Fruit fly (Drosophila melanogaster) whole organism, embryonic: ENCODE results near the gene et.

Source experiments
- Asciz ChIP-seq: fragments of 200-800 bp; sonication (Bioruptor generic); optimal IDR thresholded peaks from 2 replicates; lab custom pipeline; 2017; ENCODE audit warnings: missing biosample characterization, mild to moderate bottlenecking, missing genetic modification characterization, missing genetic modification reagents
- BtbVII ChIP-seq: fragments of 200-800 bp; sonication (Bioruptor generic); optimal IDR thresholded peaks from 3 replicates; lab custom pipeline; 2017; ENCODE audit warnings: missing biosample characterization, mild to moderate bottlenecking, missing genetic modification characterization
- CG10267 ChIP-seq: fragments of 200-800 bp; sonication (Bioruptor generic); optimal IDR thresholded peaks from 2 replicates; lab custom pipeline; 2018; ENCODE audit warnings: missing biosample characterization, mild to moderate bottlenecking, missing genetic modification characterization, moderate library complexity
- CG1233 ChIP-seq: fragments of 200-800 bp; sonication (Bioruptor generic); optimal IDR thresholded peaks from 4 replicates; lab custom pipeline; 2018; ENCODE audit warnings: missing biosample characterization, mild to moderate bottlenecking, missing genetic modification characterization
- CG12744 ChIP-seq: fragments of 200-800 bp; sonication (Bioruptor generic); optimal IDR thresholded peaks from 2 replicates; lab custom pipeline; 2016; ENCODE audit warnings: missing biosample characterization, missing genetic modification characterization
- CG15269 ChIP-seq: fragments of 200-800 bp; sonication (Bioruptor generic); optimal IDR thresholded peaks from 2 replicates; lab custom pipeline; 2018; ENCODE audit warnings: missing biosample characterization, mild to moderate bottlenecking, missing genetic modification characterization, moderate library complexity
- CG15514 ChIP-seq: fragments of 200-800 bp; sonication (Bioruptor generic); optimal IDR thresholded peaks from 3 replicates; lab custom pipeline; 2017; ENCODE audit warnings: missing biosample characterization, missing genetic modification characterization, mild to moderate bottlenecking, moderate library complexity, missing genetic modification reagents
- CG17385 ChIP-seq: fragments of 200-800 bp; sonication (Bioruptor generic); optimal IDR thresholded peaks from 3 replicates; lab custom pipeline; 2018; ENCODE audit warnings: missing biosample characterization, mild to moderate bottlenecking, missing genetic modification characterization
- CG18011 ChIP-seq: fragments of 200-800 bp; sonication (Bioruptor generic); optimal IDR thresholded peaks from 2 replicates; lab custom pipeline; 2017; ENCODE audit warnings: missing biosample characterization, missing genetic modification characterization, mild to moderate bottlenecking, moderate library complexity, missing genotype
- CG2116 ChIP-seq: fragments of 200-800 bp; sonication (Bioruptor generic); optimal IDR thresholded peaks from 3 replicates; lab custom pipeline; 2018; ENCODE audit warnings: missing biosample characterization, mild to moderate bottlenecking, missing genetic modification characterization
- CG2875 ChIP-seq: fragments of 200-800 bp; sonication (Bioruptor generic); optimal IDR thresholded peaks from 2 replicates; lab custom pipeline; 2017; ENCODE audit warnings: missing biosample characterization, mild to moderate bottlenecking, missing genetic modification characterization, missing genetic modification reagents
- CG30020 ChIP-seq: fragments of 200-800 bp; optimal IDR thresholded peaks from 2 replicates; lab custom pipeline; 2019; ENCODE audit warnings: missing biosample characterization, mild to moderate bottlenecking, missing genetic modification characterization, moderate library complexity
- CG30403 ChIP-seq: fragments of 200-800 bp; sonication (Bioruptor generic); optimal IDR thresholded peaks from 3 replicates; lab custom pipeline; 2016; ENCODE audit warnings: missing biosample characterization, missing genetic modification characterization
- CG34224 ChIP-seq: fragments of 200-800 bp; sonication (Bioruptor generic); IDR thresholded peaks from 3 replicates; pipeline ENCODE4 v1.3.6; 2022; ENCODE audit warnings: missing biosample characterization, missing genetic modification characterization; ENCODE audit not compliant: partially characterized antibody
- CG4360 ChIP-seq: fragments of 200-800 bp; sonication (Bioruptor generic); IDR thresholded peaks from 2 replicates; pipeline ENCODE4 v1.3.6; 2022; ENCODE audit warnings: missing biosample characterization, missing genetic modification characterization
- CG4707 ChIP-seq: fragments of 200-800 bp; sonication (Bioruptor generic); optimal IDR thresholded peaks from 2 replicates; lab custom pipeline; 2018; ENCODE audit warnings: missing biosample characterization, mild to moderate bottlenecking, missing genetic modification characterization, moderate library complexity
- CG6813 ChIP-seq: fragments of 200-800 bp; sonication (Bioruptor generic); optimal IDR thresholded peaks from 2 replicates; lab custom pipeline; 2017; ENCODE audit warnings: missing biosample characterization, missing genetic modification characterization, mild to moderate bottlenecking, moderate library complexity, missing genetic modification reagents
- CG7963 ChIP-seq: fragments of 200-800 bp; sonication (Bioruptor generic); IDR thresholded peaks from 3 replicates; pipeline ENCODE4 v1.3.6; 2022; ENCODE audit warnings: missing biosample characterization, missing genetic modification characterization; ENCODE audit not compliant: partially characterized antibody
- CG9727 ChIP-seq: fragments of 200-800 bp; sonication (Bioruptor generic); optimal IDR thresholded peaks from 3 replicates; lab custom pipeline; 2017; ENCODE audit warnings: missing biosample characterization, mild to moderate bottlenecking, missing genetic modification characterization
- CG9876 ChIP-seq: fragments of 200-800 bp; sonication (Bioruptor generic); optimal IDR thresholded peaks from 2 replicates; lab custom pipeline; 2016; ENCODE audit warnings: missing biosample characterization, missing genetic modification characterization
- D ChIP-seq, 2 experiments: fragments of 200-800 bp in 1 of 2; fragments of >200 bp in 1 of 2; sonication (Bioruptor generic) in 1 of 2; optimal IDR thresholded peaks; 2 replicates in 1 of 2; 3 replicates in 1 of 2; lab custom pipeline; 2017; ENCODE audit warnings: mild to moderate bottlenecking in 1 of 2, missing biosample characterization in 1 of 2, missing genetic modification characterization in 1 of 2, missing genetic modification reagents in 1 of 2
- Hr3 ChIP-seq: fragments of 200-800 bp; sonication (Bioruptor generic); optimal IDR thresholded peaks from 3 replicates; lab custom pipeline; 2016; ENCODE audit warnings: missing biosample characterization, missing genetic modification characterization
- Max ChIP-seq: fragments of 200-800 bp; sonication (Bioruptor generic); optimal IDR thresholded peaks from 2 replicates; lab custom pipeline; 2016; ENCODE audit warnings: missing biosample characterization, mild to moderate bottlenecking, missing genetic modification characterization
- Opbp ChIP-seq: fragments of 200-800 bp; sonication (Bioruptor generic); IDR thresholded peaks from 3 replicates; pipeline ENCODE4 v1.3.6; 2022; ENCODE audit warnings: missing biosample characterization, missing genetic modification characterization; ENCODE audit not compliant: partially characterized antibody
- Ptx1 ChIP-seq: fragments of 200-800 bp; sonication (Bioruptor generic); IDR thresholded peaks from 2 replicates; pipeline ENCODE4 v1.3.6; 2022; ENCODE audit warnings: missing biosample characterization, missing genetic modification characterization
- Scr ChIP-seq: fragments of 200-800 bp; sonication (Bioruptor generic); IDR thresholded peaks from 2 replicates; pipeline ENCODE4 v1.3.6; 2022; ENCODE audit warnings: missing biosample characterization, missing genetic modification characterization; ENCODE audit not compliant: partially characterized antibody
- Tbp ChIP-seq: fragments of >200 bp; optimal IDR thresholded peaks from 2 replicates; lab custom pipeline; 2018; ENCODE audit warnings: missing biosample characterization, missing genetic modification characterization
- cwo ChIP-seq: fragments of 200-800 bp; sonication (Bioruptor generic); optimal IDR thresholded peaks from 3 replicates; lab custom pipeline; 2017; ENCODE audit warnings: missing biosample characterization, missing genetic modification characterization, mild to moderate bottlenecking, moderate library complexity, missing genetic modification reagents
- fd102C ChIP-seq: fragments of 200-800 bp; sonication (Bioruptor generic); optimal IDR thresholded peaks from 2 replicates; lab custom pipeline; 2018; ENCODE audit warnings: missing biosample characterization, mild to moderate bottlenecking, missing genetic modification characterization, moderate library complexity
- ftz-f1 ChIP-seq: fragments of 200-800 bp; sonication (Bioruptor generic); optimal IDR thresholded peaks from 2 replicates; lab custom pipeline; 2016; ENCODE audit warnings: missing biosample characterization, missing genetic modification characterization
- gfzf ChIP-seq: fragments of 200-800 bp; sonication (Bioruptor generic); optimal IDR thresholded peaks from 2 replicates; lab custom pipeline; 2016; ENCODE audit warnings: missing biosample characterization, mild to moderate bottlenecking, missing genetic modification characterization, moderate library complexity
- hb ChIP-seq: fragments of 200-800 bp; sonication (Bioruptor generic); IDR thresholded peaks from 3 replicates; pipeline ENCODE4 v1.3.6; 2022; ENCODE audit warnings: missing biosample characterization, missing genetic modification characterization; ENCODE audit not compliant: partially characterized antibody
- her ChIP-seq: fragments of 200-800 bp; sonication (Bioruptor generic); optimal IDR thresholded peaks from 2 replicates; lab custom pipeline; 2016; ENCODE audit warnings: missing biosample characterization, missing genetic modification characterization
- hkb ChIP-seq, 2 experiments: fragments of 200-800 bp in 1 of 2; fragments of >200 bp in 1 of 2; sonication (Bioruptor generic) in 1 of 2; IDR thresholded peaks in 1 of 2; optimal IDR thresholded peaks in 1 of 2; 2 replicates each; pipeline versions ENCODE4 v1.3.6 to Lab custom; 2017 to 2022; ENCODE audit warnings: missing biosample characterization in 1 of 2, missing genetic modification characterization in 1 of 2
- mam ChIP-seq: fragments of 200-800 bp; sonication (Bioruptor generic); optimal IDR thresholded peaks from 3 replicates; lab custom pipeline; 2016; ENCODE audit warnings: missing biosample characterization, missing genetic modification characterization
- pho ChIP-seq: fragments of 200-800 bp; sonication (Bioruptor generic); optimal IDR thresholded peaks from 2 replicates; lab custom pipeline; 2016; ENCODE audit warnings: missing biosample characterization, missing genetic modification characterization
- prd ChIP-seq, 3 experiments: fragments of >200 bp in 2 of 3; fragments of 200-800 bp in 1 of 3; sonication (Bioruptor generic) in 1 of 3; optimal IDR thresholded peaks in 2 of 3; IDR thresholded peaks in 1 of 3; 2 replicates in 2 of 3; 3 replicates in 1 of 3; pipeline versions ENCODE4 v1.3.6 to Lab custom; 2017 to 2022; ENCODE audit warnings: missing biosample characterization in 1 of 3, missing genetic modification characterization in 1 of 3
- psq ChIP-seq: fragments of 200-800 bp; sonication (Bioruptor generic); optimal IDR thresholded peaks from 2 replicates; lab custom pipeline; 2017; ENCODE audit warnings: missing biosample characterization, missing genetic modification characterization
- ranshi ChIP-seq: fragments of 200-800 bp; sonication (Bioruptor generic); IDR thresholded peaks from 2 replicates; pipeline ENCODE4 v1.3.6; 2022; ENCODE audit warnings: missing biosample characterization, missing genetic modification characterization
- salm ChIP-seq: fragments of 200-800 bp; sonication (Bioruptor generic); optimal IDR thresholded peaks from 2 replicates; lab custom pipeline; 2018; ENCODE audit warnings: missing biosample characterization, mild to moderate bottlenecking, missing genetic modification characterization
- slou ChIP-seq: fragments of 200-800 bp; sonication (Bioruptor generic); optimal IDR thresholded peaks from 3 replicates; lab custom pipeline; 2016; ENCODE audit warnings: missing biosample characterization, missing genetic modification characterization
- stwl ChIP-seq: fragments of 200-800 bp; sonication (Bioruptor generic); optimal IDR thresholded peaks from 3 replicates; lab custom pipeline; 2018; ENCODE audit warnings: missing biosample characterization, mild to moderate bottlenecking, missing genetic modification characterization, moderate library complexity
- usp ChIP-seq: fragments of >200 bp; optimal IDR thresholded peaks from 2 replicates; lab custom pipeline; 2017; ENCODE audit warnings: missing biosample characterization, missing genetic modification characterization
- vfl ChIP-seq: fragments of 200-800 bp; sonication (Bioruptor generic); optimal IDR thresholded peaks from 2 replicates; lab custom pipeline; 2016; ENCODE audit warnings: missing biosample characterization, missing genetic modification characterization
- vnd ChIP-seq: fragments of 200-800 bp; sonication (Bioruptor generic); IDR thresholded peaks from 3 replicates; pipeline ENCODE4 v1.3.6; 2022; ENCODE audit warnings: missing biosample characterization, missing genetic modification characterization; ENCODE audit not compliant: partially characterized antibody
- wek ChIP-seq: fragments of 200-800 bp; sonication (Bioruptor generic); optimal IDR thresholded peaks from 3 replicates; lab custom pipeline; 2018; ENCODE audit warnings: missing biosample characterization, mild to moderate bottlenecking, missing genetic modification characterization, moderate library complexity

et gene

dm6 chrX:19663859-19664728, 11.6 kb downstream of the et start, which contains the start of the genes CG14223 and Ssu72 (continued):
- TF ChIP-seq vfl (GFP tag; lab: Kevin White, UChicago) (no peak), Hr3 (GFP tag; lab: Kevin White, UChicago) (no peak), psq (GFP tag; lab: Kevin White, UChicago) (no peak), ranshi (GFP tag; lab: Robert Waterston, UW) (no peak), ftz-f1 (GFP tag; lab: Kevin White, UChicago) (no peak), Max (GFP tag; lab: Kevin White, UChicago) (no peak), vnd (peak; percentile 70), Ptx1 (no peak), CG30403 (GFP tag; lab: Kevin White, UChicago) (peak; percentile 29), salm (tag; lab: Kevin White, UChicago) (no peak), Opbp (GFP tag; lab: Robert Waterston, UW) (peak; percentile 87), CG18011 (GFP tag; lab: Kevin White, UChicago) (no peak), D (optimal IDR thresholded peaks at IDR 0.05; lab: Kevin White, UChicago) (no peak), D (GFP tag; optimal IDR thresholded peaks at IDR 0.05; lab: Kevin White, UChicago) (no peak), pho (GFP tag; lab: Kevin White, UChicago) (no peak), Tbp (GFP tag; lab: Kevin White, UChicago) (no peak), CG2116 (peak; percentile 40), BtbVII (GFP tag; lab: Kevin White, UChicago) (no peak), CG4360 (GFP tag; lab: Robert Waterston, UW) (no peak), CG34224 (GFP tag; lab: Robert Waterston, UW) (peak; percentile 75), hkb (optimal IDR thresholded peaks at IDR 0.05; lab: Kevin White, UChicago) (no peak), hkb (GFP tag; IDR thresholded peaks at IDR 0.05; lab: Robert Waterston, UW) (no peak), mam (GFP tag; lab: Kevin White, UChicago) (peak; percentile 19), CG15514 (GFP tag; lab: Kevin White, UChicago) (peak; percentile 13), CG30020 (tag; lab: Kevin White, UChicago) (no peak), CG10267 (peak; percentile 86), prd (optimal IDR thresholded peaks at IDR 0.05; lab: Kevin White, UChicago) (no peak), prd (GFP tag; IDR thresholded peaks at IDR 0.05; lab: Robert Waterston, UW) (no peak), slou (GFP tag; lab: Kevin White, UChicago) (no peak), hb (GFP tag; lab: Robert Waterston, UW) (peak; percentile 61; the same call in 1 of the 3 replicates), CG7963 (GFP tag; lab: Robert Waterston, UW) (peak; percentile 57; the same call in 1 of the 3 replicates), cwo (GFP tag; lab: Kevin White, UChicago) (no peak), CG4707 (GFP tag; lab: Kevin White, UChicago) (no peak), CG2875 (GFP tag; lab: Kevin White, UChicago) (no peak), CG15269 (tag; lab: Kevin White, UChicago) (no peak), Scr (GFP tag; lab: Robert Waterston, UW) (peak; percentile 84), CG9727 (no peak), stwl (tag; lab: Kevin White, UChicago) (peak; percentile 22), gfzf (no peak), CG12744 (no peak), fd102C (GFP tag; lab: Kevin White, UChicago) (no peak), CG1233 (no peak), Asciz (GFP tag; lab: Kevin White, UChicago) (no peak), CG9876 (GFP tag; lab: Kevin White, UChicago) (no peak), usp (no peak), CG6813 (GFP tag; lab: Kevin White, UChicago) (no peak), her (GFP tag; lab: Kevin White, UChicago) (no peak), wek (GFP tag; lab: Kevin White, UChicago) (no peak), CG17385 (GFP tag; lab: Kevin White, UChicago) (no peak)
